Worm (Caenorhabditis elegans): ENCODE results near the gene F23H12.3.

- TF ChIP-seq ceh-28 (tag; optimal IDR thresholded peaks at IDR 0.05) = no peak
- TF ChIP-seq nhr-25 (tag; optimal IDR thresholded peaks at IDR 0.05) = no peak
Observed at ce11 chrV:12352445-12352844, 7.5 kb downstream of the F23H12.3 start, which contains the start of gene sqt-3.

All from whole organism, L3 larva.